Fruit fly (Drosophila melanogaster): Measurements from ENCODE around the gene Ndc1.
A peak's percentile ranks its signal among the peaks of the same experiment; 100 is the strongest.

The Ndc1 gene

dm6 chr3R:23910260-23910887 is 13.8 kb upstream of the Ndc1 start:
- no peak for TF ChIP-seq Dref (GFP tag; IDR thresholded peaks at IDR 0.05)
- TF ChIP-seq CG32767 (GFP tag; IDR thresholded peaks at IDR 0.05): no peak
- no peak for TF ChIP-seq disco-r (GFP tag; optimal IDR thresholded peaks at IDR 0.05)
- TF ChIP-seq CG7987 (GFP tag; optimal IDR thresholded peaks at IDR 0.05): no peak
- TF ChIP-seq bowl (GFP tag; IDR thresholded peaks at IDR 0.05): no peak
- no peak for TF ChIP-seq Hr3 (GFP tag; optimal IDR thresholded peaks at IDR 0.05)
- no peak for TF ChIP-seq ro (GFP tag; IDR thresholded peaks at IDR 0.05)
- no peak for TF ChIP-seq CG11504 (tag; optimal IDR thresholded peaks at IDR 0.05)
- TF ChIP-seq pb (GFP tag; optimal IDR thresholded peaks at IDR 0.05): no peak
- TF ChIP-seq Spps (tag; optimal IDR thresholded peaks at IDR 0.05): no peak
- no peak for TF ChIP-seq esg (GFP tag; conservative IDR thresholded peaks at IDR 0.05)
- no peak for TF ChIP-seq CG18262 (tag; optimal IDR thresholded peaks at IDR 0.05)
- TF ChIP-seq sens (GFP tag): peak; percentile 20
- no peak for TF ChIP-seq CG12769 (tag; optimal IDR thresholded peaks at IDR 0.05)
- no peak for TF ChIP-seq jing (GFP tag; optimal IDR thresholded peaks at IDR 0.05)
- TF ChIP-seq Deaf1 (tag; optimal IDR thresholded peaks at IDR 0.05): no peak
- TF ChIP-seq Drgx (GFP tag; IDR thresholded peaks at IDR 0.05): peak; percentile 51; the same call in 1 of the 2 replicates
- TF ChIP-seq CG1647 (GFP tag; optimal IDR thresholded peaks at IDR 0.05): no peak
- TF ChIP-seq Sox102F (GFP tag; optimal IDR thresholded peaks at IDR 0.05): peak; percentile 14
- no peak for TF ChIP-seq CG12942 (GFP tag; optimal IDR thresholded peaks at IDR 0.05)
- no peak for TF ChIP-seq Asciz (GFP tag; optimal IDR thresholded peaks at IDR 0.05)
- TF ChIP-seq dimm (GFP tag; IDR thresholded peaks at IDR 0.05): no peak
- no peak for TF ChIP-seq CG10543 (GFP tag; optimal IDR thresholded peaks at IDR 0.05)
- TF ChIP-seq vnd (GFP tag; IDR thresholded peaks at IDR 0.05; ENCODE audit: partially characterized antibody): no peak
- TF ChIP-seq scrt (GFP tag; optimal IDR thresholded peaks at IDR 0.05): no peak
- TF ChIP-seq ken (GFP tag; IDR thresholded peaks at IDR 0.05): 0 out of 3 replicates have a peak, but pooled peaks have one; percentile 21
- no peak for TF ChIP-seq C15 (GFP tag; IDR thresholded peaks at IDR 0.05)
- TF ChIP-seq gcm (GFP tag; optimal IDR thresholded peaks at IDR 0.05): no peak
- TF ChIP-seq CG3726 (GFP tag; IDR thresholded peaks at IDR 0.05): no peak
- no peak for TF ChIP-seq ham (GFP tag; IDR thresholded peaks at IDR 0.05)
- TF ChIP-seq CG7372 (GFP tag; IDR thresholded peaks at IDR 0.05): peak; percentile 95
- no peak for TF ChIP-seq BEAF-32 (GFP tag; optimal IDR thresholded peaks at IDR 0.05)
- TF ChIP-seq CG3163 (GFP tag; optimal IDR thresholded peaks at IDR 0.05): no peak
- peak; percentile 31 for TF ChIP-seq CG10979 (tag; optimal IDR thresholded peaks at IDR 0.05)

dm6 chr3R:23911073-23911690 is 13.0 kb upstream of the Ndc1 start:
- TF ChIP-seq run (tag; optimal IDR thresholded peaks at IDR 0.05): peak; percentile 78
- no peak for TF ChIP-seq CG31441 (GFP tag; IDR thresholded peaks at IDR 0.05)
- TF ChIP-seq kni (GFP tag; optimal IDR thresholded peaks at IDR 0.05): peak; percentile 81
- no peak for TF ChIP-seq dmrt11E (tag; optimal IDR thresholded peaks at IDR 0.05)
- 0 out of 3 replicates have a peak, but pooled peaks have one; percentile 10 for TF ChIP-seq sr (GFP tag; IDR thresholded peaks at IDR 0.05)
- no peak for TF ChIP-seq CG13624 (GFP tag; optimal IDR thresholded peaks at IDR 0.05)
- no peak for TF ChIP-seq CG15479 (GFP tag; optimal IDR thresholded peaks at IDR 0.05)
- no peak for TF ChIP-seq CG14014 (GFP tag; IDR thresholded peaks at IDR 0.05)
- no peak for TF ChIP-seq Atf-2 (GFP tag; optimal IDR thresholded peaks at IDR 0.05)
- no peak for TF ChIP-seq CHES-1-like (GFP tag; optimal IDR thresholded peaks at IDR 0.05)
- no peak for TF ChIP-seq Side (GFP tag; optimal IDR thresholded peaks at IDR 0.05)
- TF ChIP-seq Tbp (GFP tag; optimal IDR thresholded peaks at IDR 0.05): no peak
- TF ChIP-seq lola (GFP tag; optimal IDR thresholded peaks at IDR 0.05): no peak
- peak; percentile 58 for TF ChIP-seq Blimp-1 (GFP tag; optimal IDR thresholded peaks at IDR 0.05)
- peak; percentile 52 for TF ChIP-seq cg (GFP tag; optimal IDR thresholded peaks at IDR 0.05)
- TF ChIP-seq CG17612 (GFP tag; IDR thresholded peaks at IDR 0.05): no peak
- no peak for TF ChIP-seq CG11560 (tag; IDR thresholded peaks at IDR 0.05)
- no peak for TF ChIP-seq H15 (GFP tag; IDR thresholded peaks at IDR 0.05)
